Fruit fly (Drosophila melanogaster) S2 (cell line): ENCODE results near the gene Pp1-13C.

Experiments
- CG8478 ChIP-seq: fragments of >200 bp; optimal IDR thresholded peaks from 2 replicates; lab custom pipeline; 2018
- CTCF ChIP-seq, 2 experiments: fragments of >200 bp; optimal IDR thresholded peaks; 2 replicates each; lab custom pipeline; 2018

Pp1-13C gene

DNA sequence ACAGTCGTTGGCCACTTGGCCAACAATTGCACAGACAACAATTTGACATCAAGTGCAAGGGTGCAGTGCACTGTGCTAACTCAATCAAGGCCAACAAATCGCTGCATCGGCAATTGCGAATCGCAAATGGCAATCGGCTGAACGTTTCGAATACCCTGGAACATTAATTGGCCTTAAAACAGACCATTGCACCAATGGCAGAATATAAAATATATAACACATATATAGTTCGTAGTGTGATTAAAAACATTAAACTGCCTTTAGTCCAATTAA is 48.0 kb downstream of the Pp1-13C start:
- TF ChIP-seq CTCF (optimal IDR thresholded peaks at IDR 0.05; lab: Kevin White, UChicago) (no peak), CG8478 (no peak)

DNA sequence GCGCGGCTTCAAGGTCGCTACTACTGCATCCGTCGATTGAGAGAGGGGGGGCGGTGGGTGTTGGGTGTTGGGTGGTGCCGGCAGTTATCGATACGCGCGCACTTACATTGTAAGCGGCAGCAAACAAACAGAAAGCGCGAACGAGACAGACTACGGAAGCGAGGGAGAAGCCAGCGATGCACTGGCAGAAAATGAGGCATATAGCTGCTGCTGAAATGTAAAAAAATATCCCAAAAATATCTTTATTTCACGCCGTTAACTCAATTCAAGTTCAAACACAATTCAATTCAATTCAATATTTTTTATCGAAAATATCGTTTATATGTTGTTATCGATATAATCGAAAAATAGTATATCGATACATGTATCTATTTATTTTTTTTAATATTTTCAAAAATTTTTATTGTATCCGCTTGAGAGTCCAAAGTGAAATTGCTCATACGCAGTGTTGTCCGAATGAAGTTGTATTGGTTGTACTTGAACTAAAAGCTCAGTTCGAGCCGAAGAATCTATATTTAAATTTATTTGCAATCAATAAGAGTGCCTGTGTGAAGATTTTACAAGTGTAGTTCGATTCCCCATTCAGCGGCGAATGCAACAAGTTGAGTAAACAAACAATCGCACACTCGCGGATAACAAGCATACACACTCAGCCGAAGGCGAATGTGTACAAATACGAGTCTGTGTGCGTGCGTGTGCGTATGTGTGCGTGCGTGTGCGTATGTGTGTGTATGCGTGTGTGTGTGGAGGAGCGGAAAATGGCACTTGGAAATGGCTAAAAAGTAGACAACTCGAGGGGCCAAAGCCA is 48.6 kb downstream of the Pp1-13C start:
- TF ChIP-seq CTCF (optimal IDR thresholded peaks at IDR 0.05; lab: Kevin White, UChicago) (no peak), CG8478 (no peak)

DNA sequence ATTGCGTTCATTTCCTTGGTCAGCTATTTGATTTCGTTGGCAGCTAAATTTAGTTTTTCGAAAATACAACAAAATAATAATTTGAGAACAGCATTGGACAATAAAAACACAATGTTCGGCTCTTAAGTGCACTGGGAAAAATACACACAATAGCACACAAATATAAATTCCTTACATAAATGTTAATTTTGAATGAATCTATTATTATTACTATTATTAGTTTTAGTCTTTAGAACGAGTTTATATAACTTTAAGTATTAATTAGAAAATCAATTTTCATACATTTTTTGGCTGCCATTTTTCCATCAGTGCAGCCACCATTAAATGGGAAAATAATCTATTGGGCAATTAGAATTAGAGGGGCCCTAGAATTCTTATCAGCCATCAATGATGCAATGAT is 50.9 kb downstream of the Pp1-13C start:
- no peak for TF ChIP-seq CG8478
- TF ChIP-seq CTCF (optimal IDR thresholded peaks at IDR 0.05; lab: Kevin White, UChicago): no peak
